Worm (Caenorhabditis elegans) whole organism, mixed stage, embryonic: ENCODE measurements around the gene C54F6.15.

Experiments
- blmp-1 ChIP-seq: fragments of 150-350 bp; optimal IDR thresholded peaks from 2 replicates; lab custom pipeline; 2014; ENCODE audit warnings: missing biosample characterization, missing genetic modification characterization
- cnd-1 ChIP-seq: fragments of 200-800 bp; sonication (Bioruptor generic); optimal IDR thresholded peaks from 2 replicates; lab custom pipeline; 2018; ENCODE audit warnings: mild to moderate bottlenecking, missing genetic modification characterization, missing compliant biosample characterization
- elt-1 ChIP-seq: sonication (generic microtip); optimal IDR thresholded peaks from 2 replicates; lab custom pipeline; 2017; ENCODE audit warnings: missing genetic modification characterization, mild to moderate bottlenecking, missing compliant biosample characterization, antibody characterized with exemption, moderate library complexity, borderline replicate concordance; ENCODE audit not compliant: insufficient read depth
- lsy-2 ChIP-seq: fragments of 150-350 bp; optimal IDR thresholded peaks from 2 replicates; lab custom pipeline; 2014; ENCODE audit warnings: missing biosample characterization, missing genetic modification characterization
- sem-2 ChIP-seq: fragments of 200-800 bp; sonication (Bioruptor generic); optimal IDR thresholded peaks from 2 replicates; lab custom pipeline; 2018; ENCODE audit warnings: mild to moderate bottlenecking, missing genetic modification characterization, missing compliant biosample characterization
- unc-120 ChIP-seq: sonication (generic microtip); optimal IDR thresholded peaks from 2 replicates; lab custom pipeline; 2017; ENCODE audit warnings: missing genetic modification characterization, missing compliant biosample characterization; ENCODE audit not compliant: poor library complexity, severe bottlenecking
- unc-39 ChIP-seq: fragments of 150-350 bp; optimal IDR thresholded peaks from 2 replicates; lab custom pipeline; 2014; ENCODE audit warnings: missing biosample characterization, missing genetic modification characterization
- ztf-11 ChIP-seq: fragments of 150-350 bp; optimal IDR thresholded peaks from 2 replicates; lab custom pipeline; 2014; ENCODE audit warnings: missing biosample characterization, missing genetic modification characterization

ce11 chrV:7487518-7487917 lies 34.7 kb downstream of the C54F6.15 start, which contains the start of gene srbc-7:
- TF ChIP-seq blmp-1 (tag; lab: Kevin White, UChicago) = no peak
- TF ChIP-seq elt-1 = no peak
- no peak for TF ChIP-seq sem-2 (GFP tag; lab: Kevin White, UChicago)
- TF ChIP-seq ztf-11 (tag; lab: Kevin White, UChicago) = no peak
- TF ChIP-seq unc-120 (tag; lab: Kevin White, UChicago) = no peak
- TF ChIP-seq lsy-2 = no peak
- TF ChIP-seq unc-39 = no peak
- no peak for TF ChIP-seq cnd-1 (tag; lab: Kevin White, UChicago)
